Fruit fly (Drosophila melanogaster) whole organism, embryonic: ENCODE results near the gene Vps39.

Source experiments
- CG17612 ChIP-seq: fragments of 200-800 bp; sonication (Bioruptor generic); IDR thresholded peaks from 2 replicates; pipeline ENCODE4 v1.3.6; 2022; ENCODE audit warnings: missing biosample characterization, missing genetic modification characterization
- CG4707 ChIP-seq: fragments of 200-800 bp; sonication (Bioruptor generic); optimal IDR thresholded peaks from 2 replicates; lab custom pipeline; 2018; ENCODE audit warnings: missing biosample characterization, mild to moderate bottlenecking, missing genetic modification characterization, moderate library complexity
- HmgD ChIP-seq: fragments of 200-800 bp; sonication (Bioruptor generic); optimal IDR thresholded peaks from 3 replicates; lab custom pipeline; 2016; ENCODE audit warnings: missing biosample characterization, missing genetic modification characterization
- nerfin-1 ChIP-seq: fragments of 200-800 bp; sonication (Bioruptor generic); optimal IDR thresholded peaks from 3 replicates; lab custom pipeline; 2019; ENCODE audit warnings: missing biosample characterization, mild to moderate bottlenecking, missing genetic modification characterization, moderate library complexity
- tll ChIP-seq, 2 experiments: fragments of 200-800 bp in 1 of 2; fragments of >200 bp in 1 of 2; sonication (Bioruptor generic) in 1 of 2; optimal IDR thresholded peaks; 2 replicates each; lab custom pipeline; 2017 to 2019; ENCODE audit warnings: missing biosample characterization in 2 of 2, missing genetic modification characterization in 2 of 2, mild to moderate bottlenecking in 1 of 2, moderate library complexity in 1 of 2
- trem ChIP-seq: fragments of 200-800 bp; optimal IDR thresholded peaks from 3 replicates; lab custom pipeline; 2019; ENCODE audit warnings: missing biosample characterization, mild to moderate bottlenecking, missing genetic modification characterization, moderate library complexity

- TF ChIP-seq nerfin-1 (tag; lab: Kevin White, UChicago) (peak; percentile 44), tll (GFP tag; optimal IDR thresholded peaks at IDR 0.05; lab: Kevin White, UChicago) (no peak), CG17612 (GFP tag; lab: Robert Waterston, UW) (no peak), HmgD (GFP tag; lab: Kevin White, UChicago) (no peak), CG4707 (GFP tag; lab: Kevin White, UChicago) (peak; percentile 54), trem (tag; lab: Kevin White, UChicago) (no peak)
Measured at dm6 chr3R:18311368-18311919, 37.2 kb upstream of the Vps39 start.
